Fruit fly (Drosophila melanogaster) whole organism, wandering third instar larva: ENCODE measurements around the gene CG3306.

Experiments used
- Hr78 ChIP-seq: fragments of >200 bp; optimal IDR thresholded peaks from 2 replicates; lab custom pipeline; 2017; ENCODE audit warnings: missing biosample characterization, missing genetic modification characterization
- Jra ChIP-seq: sonication (Bioruptor generic); optimal IDR thresholded peaks from 2 replicates; lab custom pipeline; 2016; ENCODE audit warnings: missing biosample characterization, missing genetic modification characterization
- Myc ChIP-seq: fragments of >200 bp; optimal IDR thresholded peaks from 2 replicates; lab custom pipeline; 2017
- dsf ChIP-seq: sonication (Bioruptor generic); optimal IDR thresholded peaks from 2 replicates; lab custom pipeline; 2016; ENCODE audit warnings: missing biosample characterization, missing genetic modification characterization, borderline replicate concordance
- psq ChIP-seq: fragments of 200-800 bp; sonication (Bioruptor generic); optimal IDR thresholded peaks from 3 replicates; lab custom pipeline; 2017; ENCODE audit warnings: missing biosample characterization, mild to moderate bottlenecking, missing genetic modification characterization, moderate library complexity

- TF ChIP-seq Myc (lab: Kevin White, UChicago) (no peak), Jra (GFP tag; lab: Kevin White, UChicago) (no peak), dsf (GFP tag; lab: Kevin White, UChicago) (no peak), psq (GFP tag; lab: Kevin White, UChicago) (peak; percentile 31), Hr78 (GFP tag; lab: Kevin White, UChicago) (no peak)
These were observed 13.5 kb downstream of the CG3306 start, which contains the start of gene LanB2 for dm6 chr3L:9614589-9615442.
